Fruit fly (Drosophila melanogaster) whole organism, embryonic: ENCODE results near the gene CG34049.

Source experiments
- Aef1 ChIP-seq: fragments of 200-800 bp; sonication (Bioruptor generic); IDR thresholded peaks from 3 replicates; pipeline ENCODE4 v1.3.6; 2022; ENCODE audit warnings: missing biosample characterization, missing genetic modification characterization
- Antp ChIP-seq: fragments of 200-800 bp; sonication (Bioruptor generic); optimal IDR thresholded peaks from 3 replicates; lab custom pipeline; 2016; ENCODE audit warnings: missing biosample characterization, missing genetic modification characterization
- BEAF-32 ChIP-seq: fragments of 200-800 bp; sonication (Bioruptor generic); optimal IDR thresholded peaks from 3 replicates; lab custom pipeline; 2017; ENCODE audit warnings: missing biosample characterization, missing genetic modification characterization, mild to moderate bottlenecking, moderate library complexity, missing genetic modification reagents
- Bgb ChIP-seq: fragments of 200-800 bp; sonication (Bioruptor generic); IDR thresholded peaks from 2 replicates; pipeline ENCODE4 v1.3.6; 2022; ENCODE audit warnings: missing biosample characterization, missing genetic modification characterization; ENCODE audit not compliant: partially characterized antibody
- CG10366 ChIP-seq: fragments of 200-800 bp; sonication (Bioruptor generic); IDR thresholded peaks from 2 replicates; pipeline ENCODE4 v1.3.6; 2022; ENCODE audit warnings: missing biosample characterization, missing genetic modification characterization
- CG1233 ChIP-seq: fragments of 200-800 bp; sonication (Bioruptor generic); optimal IDR thresholded peaks from 4 replicates; lab custom pipeline; 2018; ENCODE audit warnings: missing biosample characterization, mild to moderate bottlenecking, missing genetic modification characterization
- CG13624 ChIP-seq: fragments of 200-800 bp; sonication (Bioruptor generic); optimal IDR thresholded peaks from 2 replicates; lab custom pipeline; 2016; ENCODE audit warnings: missing biosample characterization, missing genetic modification characterization
- CG15011 ChIP-seq: fragments of 200-800 bp; sonication (Bioruptor generic); optimal IDR thresholded peaks from 3 replicates; lab custom pipeline; 2018; ENCODE audit warnings: missing biosample characterization, mild to moderate bottlenecking, missing genetic modification characterization
- CG17912 ChIP-seq: fragments of 200-800 bp; sonication (Bioruptor generic); optimal IDR thresholded peaks from 2 replicates; lab custom pipeline; 2018; ENCODE audit warnings: missing biosample characterization, mild to moderate bottlenecking, missing genetic modification characterization
- CG18011 ChIP-seq: fragments of 200-800 bp; sonication (Bioruptor generic); optimal IDR thresholded peaks from 2 replicates; lab custom pipeline; 2017; ENCODE audit warnings: missing biosample characterization, missing genetic modification characterization, mild to moderate bottlenecking, moderate library complexity, missing genotype
- CG2120 ChIP-seq: fragments of 200-800 bp; sonication (Bioruptor generic); optimal IDR thresholded peaks from 3 replicates; lab custom pipeline; 2016; ENCODE audit warnings: missing biosample characterization, missing genetic modification characterization
- CG2199 ChIP-seq: fragments of 200-800 bp; sonication (Bioruptor generic); IDR thresholded peaks from 3 replicates; pipeline ENCODE4 v1.3.6; 2022; ENCODE audit warnings: missing biosample characterization, missing genetic modification characterization
- CG3065 ChIP-seq: fragments of 200-800 bp; sonication (Bioruptor generic); optimal IDR thresholded peaks from 2 replicates; lab custom pipeline; 2016; ENCODE audit warnings: missing biosample characterization, missing genetic modification characterization
- CG34224 ChIP-seq: fragments of 200-800 bp; sonication (Bioruptor generic); IDR thresholded peaks from 3 replicates; pipeline ENCODE4 v1.3.6; 2022; ENCODE audit warnings: missing biosample characterization, missing genetic modification characterization; ENCODE audit not compliant: partially characterized antibody
- CG4360 ChIP-seq: fragments of 200-800 bp; sonication (Bioruptor generic); IDR thresholded peaks from 2 replicates; pipeline ENCODE4 v1.3.6; 2022; ENCODE audit warnings: missing biosample characterization, missing genetic modification characterization
- CG4730 ChIP-seq: fragments of 200-800 bp; sonication (Bioruptor generic); IDR thresholded peaks from 2 replicates; pipeline ENCODE4 v1.3.6; 2022; ENCODE audit warnings: missing biosample characterization, missing genetic modification characterization
- CG6813 ChIP-seq: fragments of 200-800 bp; sonication (Bioruptor generic); optimal IDR thresholded peaks from 2 replicates; lab custom pipeline; 2017; ENCODE audit warnings: missing biosample characterization, missing genetic modification characterization, mild to moderate bottlenecking, moderate library complexity, missing genetic modification reagents
- CG8290 ChIP-seq, 3 experiments: fragments of 200-800 bp; sonication (Bioruptor generic); optimal IDR thresholded peaks; 2 replicates each; lab custom pipeline; 2016 to 2019; ENCODE audit warnings: missing biosample characterization in 3 of 3, missing genetic modification characterization in 3 of 3, mild to moderate bottlenecking in 2 of 3, moderate library complexity in 1 of 3
- CHES-1-like ChIP-seq: fragments of 200-800 bp; sonication (Bioruptor generic); optimal IDR thresholded peaks from 2 replicates; lab custom pipeline; 2016; ENCODE audit warnings: missing biosample characterization, missing genetic modification characterization
- Chrac-16 ChIP-seq: fragments of 200-800 bp; sonication (Bioruptor generic); optimal IDR thresholded peaks from 3 replicates; lab custom pipeline; 2016; ENCODE audit warnings: missing biosample characterization, missing genetic modification characterization
- GATAe ChIP-seq: fragments of 200-800 bp; sonication (Bioruptor generic); conservative IDR thresholded peaks from 2 replicates; pipeline ENCODE4 v1.3.6; 2022; ENCODE audit warnings: missing biosample characterization, missing genetic modification characterization
- Hsf ChIP-seq: fragments of 200-800 bp; sonication (Bioruptor generic); optimal IDR thresholded peaks from 3 replicates; lab custom pipeline; 2016; ENCODE audit warnings: missing biosample characterization, missing genetic modification characterization
- NC2α ChIP-seq: fragments of 200-800 bp; sonication (Bioruptor generic); optimal IDR thresholded peaks from 2 replicates; lab custom pipeline; 2016; ENCODE audit warnings: missing biosample characterization, missing genetic modification characterization
- Nf-YC ChIP-seq: fragments of 200-800 bp; optimal IDR thresholded peaks from 3 replicates; lab custom pipeline; 2019; ENCODE audit warnings: missing biosample characterization, mild to moderate bottlenecking, missing genetic modification characterization, moderate library complexity
- NfI ChIP-seq: fragments of 200-800 bp; sonication (Bioruptor generic); optimal IDR thresholded peaks from 3 replicates; lab custom pipeline; 2018; ENCODE audit warnings: missing biosample characterization, mild to moderate bottlenecking, missing genetic modification characterization, moderate library complexity
- Oli ChIP-seq: fragments of 200-800 bp; sonication (Bioruptor generic); optimal IDR thresholded peaks from 2 replicates; lab custom pipeline; 2018; ENCODE audit warnings: missing biosample characterization, mild to moderate bottlenecking, missing genetic modification characterization, moderate library complexity
- Sox100B ChIP-seq: fragments of 200-800 bp; sonication (Bioruptor generic); optimal IDR thresholded peaks from 3 replicates; lab custom pipeline; 2018; ENCODE audit warnings: missing biosample characterization, mild to moderate bottlenecking, missing genetic modification characterization
- Stat92E ChIP-seq, 3 experiments: fragments of >200 bp in 2 of 3; fragments of 200-800 bp in 1 of 3; sonication (Bioruptor generic) in 1 of 3; optimal IDR thresholded peaks; 2 replicates each; lab custom pipeline; 2017 to 2019; ENCODE audit warnings: missing biosample characterization in 3 of 3, missing genetic modification characterization in 3 of 3, mild to moderate bottlenecking in 1 of 3, moderate library complexity in 1 of 3
- Usf ChIP-seq: fragments of 200-800 bp; sonication (Bioruptor generic); optimal IDR thresholded peaks from 2 replicates; lab custom pipeline; 2017; ENCODE audit warnings: missing genotype, missing biosample characterization, missing genetic modification characterization
- ab ChIP-seq: fragments of 200-800 bp; sonication (Bioruptor generic); optimal IDR thresholded peaks from 2 replicates; lab custom pipeline; 2016; ENCODE audit warnings: missing biosample characterization, missing genetic modification characterization
- cg ChIP-seq: fragments of 200-800 bp; sonication (Bioruptor generic); optimal IDR thresholded peaks from 3 replicates; lab custom pipeline; 2019; ENCODE audit warnings: missing biosample characterization, mild to moderate bottlenecking, missing genetic modification characterization, moderate library complexity
- crc ChIP-seq: fragments of 200-800 bp; sonication (Bioruptor generic); optimal IDR thresholded peaks from 2 replicates; lab custom pipeline; 2016; ENCODE audit warnings: missing biosample characterization, missing genetic modification characterization
- dm ChIP-seq: fragments of 200-800 bp; sonication (Bioruptor generic); optimal IDR thresholded peaks from 3 replicates; lab custom pipeline; 2016; ENCODE audit warnings: missing biosample characterization, missing genetic modification characterization
- dmrt11E ChIP-seq: fragments of 200-800 bp; sonication (Bioruptor generic); optimal IDR thresholded peaks from 3 replicates; lab custom pipeline; 2018; ENCODE audit warnings: missing biosample characterization, mild to moderate bottlenecking, missing genetic modification characterization, moderate library complexity
- exex ChIP-seq: fragments of 200-800 bp; sonication (Bioruptor generic); optimal IDR thresholded peaks from 4 replicates; lab custom pipeline; 2018; ENCODE audit warnings: missing biosample characterization, mild to moderate bottlenecking, missing genetic modification characterization, moderate library complexity
- knrl ChIP-seq: fragments of 200-800 bp; sonication (Bioruptor generic); IDR thresholded peaks from 3 replicates; pipeline ENCODE4 v1.3.6; 2022; ENCODE audit warnings: missing biosample characterization, missing genetic modification characterization; ENCODE audit not compliant: partially characterized antibody
- nerfin-1 ChIP-seq: fragments of 200-800 bp; sonication (Bioruptor generic); optimal IDR thresholded peaks from 3 replicates; lab custom pipeline; 2019; ENCODE audit warnings: missing biosample characterization, mild to moderate bottlenecking, missing genetic modification characterization, moderate library complexity
- prd ChIP-seq, 3 experiments: fragments of >200 bp in 2 of 3; fragments of 200-800 bp in 1 of 3; sonication (Bioruptor generic) in 1 of 3; optimal IDR thresholded peaks in 2 of 3; IDR thresholded peaks in 1 of 3; 2 replicates in 2 of 3; 3 replicates in 1 of 3; pipeline versions ENCODE4 v1.3.6 to Lab custom; 2017 to 2022; ENCODE audit warnings: missing biosample characterization in 1 of 3, missing genetic modification characterization in 1 of 3
- repo ChIP-seq: fragments of 200-800 bp; sonication (Bioruptor generic); optimal IDR thresholded peaks from 2 replicates; lab custom pipeline; 2016; ENCODE audit warnings: missing biosample characterization, missing genetic modification characterization
- run ChIP-seq: fragments of 200-800 bp; sonication (Bioruptor generic); optimal IDR thresholded peaks from 3 replicates; lab custom pipeline; 2018; ENCODE audit warnings: missing biosample characterization, mild to moderate bottlenecking, missing genetic modification characterization
- sd ChIP-seq: fragments of 200-800 bp; sonication (Bioruptor generic); optimal IDR thresholded peaks from 3 replicates; lab custom pipeline; 2018; ENCODE audit warnings: missing biosample characterization, mild to moderate bottlenecking, missing genetic modification characterization, moderate library complexity
- sna ChIP-seq: fragments of 200-800 bp; sonication (Bioruptor generic); IDR thresholded peaks from 2 replicates; pipeline ENCODE4 v1.3.6; 2022; ENCODE audit warnings: missing biosample characterization, missing genetic modification characterization; ENCODE audit not compliant: partially characterized antibody
- sr ChIP-seq: fragments of 200-800 bp; sonication (Bioruptor generic); IDR thresholded peaks from 3 replicates; pipeline ENCODE4 v1.3.6; 2022; ENCODE audit warnings: missing biosample characterization, missing genetic modification characterization
- tio ChIP-seq: fragments of 200-800 bp; sonication (Bioruptor generic); optimal IDR thresholded peaks from 2 replicates; lab custom pipeline; 2017; ENCODE audit warnings: missing biosample characterization, missing genetic modification characterization, inconsistent platforms
- trh ChIP-seq: fragments of 200-800 bp; sonication (Bioruptor generic); optimal IDR thresholded peaks from 2 replicates; lab custom pipeline; 2016; ENCODE audit warnings: missing biosample characterization, missing genetic modification characterization
- usp ChIP-seq: fragments of >200 bp; optimal IDR thresholded peaks from 2 replicates; lab custom pipeline; 2017; ENCODE audit warnings: missing biosample characterization, missing genetic modification characterization
- vfl ChIP-seq: fragments of 200-800 bp; sonication (Bioruptor generic); optimal IDR thresholded peaks from 2 replicates; lab custom pipeline; 2016; ENCODE audit warnings: missing biosample characterization, missing genetic modification characterization
- wek ChIP-seq: fragments of 200-800 bp; sonication (Bioruptor generic); optimal IDR thresholded peaks from 3 replicates; lab custom pipeline; 2018; ENCODE audit warnings: missing biosample characterization, mild to moderate bottlenecking, missing genetic modification characterization, moderate library complexity
- wor ChIP-seq: fragments of 200-800 bp; sonication (Bioruptor generic); IDR thresholded peaks from 2 replicates; pipeline ENCODE4 v1.3.6; 2022; ENCODE audit warnings: missing biosample characterization, missing genetic modification characterization

Gene CG34049

dm6 chr2L:2227316-2227715 lies 37.8 kb downstream of the CG34049 start (continued):
- TF ChIP-seq crc (GFP tag; lab: Kevin White, UChicago) (no peak), CG8290 (GFP tag; optimal IDR thresholded peaks at IDR 0.05; lab: Kevin White, UChicago) (no peak), CG8290 (tag; optimal IDR thresholded peaks at IDR 0.05; lab: Kevin White, UChicago) (peak in 1 of 2 experiments; percentile 60), repo (no peak), knrl (no peak), CG4730 (GFP tag; lab: Robert Waterston, UW) (no peak), sna (GFP tag; lab: Robert Waterston, UW) (no peak), dm (GFP tag; lab: Kevin White, UChicago) (no peak), Antp (GFP tag; lab: Kevin White, UChicago) (peak; percentile 38), NC2α (GFP tag; lab: Kevin White, UChicago) (no peak), GATAe (0 out of 2 replicates have a peak, but pooled peaks have one; percentile 16), vfl (GFP tag; lab: Kevin White, UChicago) (no peak), CG15011 (GFP tag; lab: Kevin White, UChicago) (no peak), CG13624 (GFP tag; lab: Kevin White, UChicago) (no peak), Nf-YC (tag; lab: Kevin White, UChicago) (peak; percentile 30), usp (no peak), nerfin-1 (no peak), Stat92E (GFP tag; optimal IDR thresholded peaks at IDR 0.05; lab: Kevin White, UChicago) (no peak), sr (GFP tag; lab: Robert Waterston, UW) (peak; percentile 53; the same call in 1 of the 3 replicates), wek (GFP tag; lab: Kevin White, UChicago) (peak; percentile 40), dmrt11E (tag; lab: Kevin White, UChicago) (no peak), CG1233 (no peak), sd (tag; lab: Kevin White, UChicago) (no peak), NfI (GFP tag; lab: Kevin White, UChicago) (peak; percentile 34), tio (GFP tag; lab: Kevin White, UChicago) (no peak), CG2120 (GFP tag; lab: Kevin White, UChicago) (peak; percentile 45), Aef1 (GFP tag; lab: Robert Waterston, UW) (peak; percentile 36; the same call in 2 of the 3 replicates), Chrac-16 (GFP tag; lab: Kevin White, UChicago) (peak; percentile 31), ab (GFP tag; lab: Kevin White, UChicago) (no peak), Oli (tag; lab: Kevin White, UChicago) (peak; percentile 64), CG18011 (GFP tag; lab: Kevin White, UChicago) (peak; percentile 18), wor (GFP tag; lab: Robert Waterston, UW) (0 out of 2 replicates have a peak, but pooled peaks have one; percentile 31), Bgb (GFP tag; lab: Robert Waterston, UW) (no peak), Sox100B (GFP tag; lab: Kevin White, UChicago) (peak; percentile 47), cg (GFP tag; lab: Kevin White, UChicago) (no peak), Usf (GFP tag; lab: Kevin White, UChicago) (no peak), CG17912 (peak; percentile 52), prd (optimal IDR thresholded peaks at IDR 0.05; lab: Kevin White, UChicago) (no peak), prd (GFP tag; IDR thresholded peaks at IDR 0.05; lab: Robert Waterston, UW) (peak; percentile 51; the same call in 2 of the 3 replicates), BEAF-32 (GFP tag; lab: Kevin White, UChicago) (no peak), CHES-1-like (GFP tag; lab: Kevin White, UChicago) (peak; percentile 17), CG4360 (GFP tag; lab: Robert Waterston, UW) (no peak), exex (tag; lab: Kevin White, UChicago) (no peak), CG2199 (GFP tag; lab: Robert Waterston, UW) (no peak), CG6813 (peak; percentile 42), CG34224 (no peak), Hsf (GFP tag; lab: Kevin White, UChicago) (peak; percentile 42), trh (no peak), CG3065 (no peak), run (no peak), CG10366 (GFP tag; lab: Robert Waterston, UW) (no peak; the same call in 1 of the 2 replicates)
